Worm (Caenorhabditis elegans): ENCODE measurements around the gene fkh-7.

fkh-7 gene

DNA sequence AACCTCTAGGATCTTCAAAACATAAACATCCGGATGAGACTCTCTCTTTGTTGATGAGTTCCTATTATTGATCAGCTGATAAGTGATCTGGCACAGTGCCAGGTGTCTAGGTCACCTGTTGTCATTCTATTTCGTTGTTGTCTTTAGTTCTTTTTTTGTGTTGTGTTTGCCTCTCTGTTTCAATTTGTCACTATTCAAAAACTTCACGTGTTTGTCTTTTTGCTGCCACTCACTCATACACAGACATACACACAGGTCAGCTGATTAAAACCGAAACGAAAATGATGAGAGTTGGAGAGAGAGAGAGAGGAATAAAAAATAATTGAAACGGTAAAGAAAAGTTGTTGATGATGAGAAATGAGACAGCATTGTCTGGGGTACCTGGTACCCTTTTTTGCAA lies 6.7 kb downstream of the fkh-7 start (continued):
- TF ChIP-seq Y56A3A.18 (GFP tag; IDR thresholded peaks at IDR 0.05) (no peak), hsf-1 (GFP tag; IDR thresholded peaks at IDR 0.05) (0 out of 2 replicates have a peak, but pooled peaks have one; percentile 28), lin-35 (GFP tag; optimal IDR thresholded peaks at IDR 0.05) (peak in 1 of 3 experiments; percentile 2), ztf-3 (GFP tag; optimal IDR thresholded peaks at IDR 0.05) (peak; percentile 57), C06A6.2 (GFP tag; conservative IDR thresholded peaks at IDR 0.05) (peak; percentile 77), ekl-4 (GFP tag; IDR thresholded peaks at IDR 0.05) (0 out of 2 replicates have a peak, but pooled peaks have one; percentile 35), attf-3 (GFP tag; conservative IDR thresholded peaks at IDR 0.05) (no peak), ztf-22 (GFP tag; optimal IDR thresholded peaks at IDR 0.05) (peak; percentile 95), egl-44 (GFP tag; IDR thresholded peaks at IDR 0.05) (peak; percentile 84; the same call in 1 of the 2 replicates), egl-18 (GFP tag; IDR thresholded peaks at IDR 0.05) (no peak), atf-7 (tag; optimal IDR thresholded peaks at IDR 0.05) (peak; percentile 92), tbp1 (GFP tag; optimal IDR thresholded peaks at IDR 0.05) (peak; percentile 51), Y53F4B.3 (GFP tag; IDR thresholded peaks at IDR 0.05) (no peak), snpc-4 (GFP tag; optimal IDR thresholded peaks at IDR 0.05) (no peak), snpc-4 (tag; optimal IDR thresholded peaks at IDR 0.05) (peak in 3 of 4 experiments; percentile 24 to 52 (median 39)), nfyb-1 (GFP tag; IDR thresholded peaks at IDR 0.05) (peak; percentile 79), rpc-1 (optimal IDR thresholded peaks at IDR 0.05) (no peak), rpc-1 (tag; optimal IDR thresholded peaks at IDR 0.05) (no peak), madf-10 (tag; optimal IDR thresholded peaks at IDR 0.05) (peak; percentile 61), lin-26 (GFP tag; IDR thresholded peaks at IDR 0.05) (peak; percentile 67), nhr-90 (tag; optimal IDR thresholded peaks at IDR 0.05) (peak; percentile 72), mcd-1 (GFP tag; IDR thresholded peaks at IDR 0.05) (peak; percentile 41; the same call in 1 of the 2 replicates), nhr-80 (tag; optimal IDR thresholded peaks at IDR 0.05) (peak; percentile 94), ztf-28 (GFP tag; IDR thresholded peaks at IDR 0.05) (no peak), pha-4 (tag; optimal IDR thresholded peaks at IDR 0.05) (peak; percentile 87), lsl-1 (GFP tag; optimal IDR thresholded peaks at IDR 0.05) (no peak)

DNA sequence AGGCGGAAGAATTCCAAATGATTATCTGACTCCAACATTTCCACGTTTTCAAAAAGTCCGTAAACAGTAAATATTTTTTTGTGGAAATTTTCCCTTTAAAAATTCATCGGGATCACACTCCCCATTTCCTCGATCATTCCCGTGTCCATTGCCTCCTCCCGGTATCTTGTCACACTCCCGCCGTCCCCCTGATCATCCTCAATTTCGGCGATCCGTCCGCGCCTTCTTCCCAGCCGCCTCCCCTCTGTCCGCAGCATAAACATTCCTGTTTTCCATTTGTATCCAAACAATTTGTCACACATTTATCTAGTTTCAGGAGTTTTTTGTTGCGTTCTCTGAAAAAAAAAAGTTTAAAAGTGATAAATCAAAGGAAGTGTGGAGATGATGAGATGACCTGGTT lies 8.5 kb downstream of the fkh-7 start:
- TF ChIP-seq lir-1 (GFP tag; conservative IDR thresholded peaks at IDR 0.05) (0 out of 2 replicates have a peak, but pooled peaks have one; percentile 9), bed-1 (GFP tag; IDR thresholded peaks at IDR 0.05) (no peak), zfh-2 (GFP tag; conservative IDR thresholded peaks at IDR 0.05) (peak; percentile 72; the same call in 1 of the 2 replicates), hmg-1.2 (GFP tag; IDR thresholded peaks at IDR 0.05) (0 out of 2 replicates have a peak, but pooled peaks have one; percentile 6), chd-7 (tag; optimal IDR thresholded peaks at IDR 0.05) (no peak), nfyb-1 (GFP tag; IDR thresholded peaks at IDR 0.05) (no peak), let-526 (GFP tag; IDR thresholded peaks at IDR 0.05) (no peak), egl-44 (GFP tag; IDR thresholded peaks at IDR 0.05) (no peak)

DNA sequence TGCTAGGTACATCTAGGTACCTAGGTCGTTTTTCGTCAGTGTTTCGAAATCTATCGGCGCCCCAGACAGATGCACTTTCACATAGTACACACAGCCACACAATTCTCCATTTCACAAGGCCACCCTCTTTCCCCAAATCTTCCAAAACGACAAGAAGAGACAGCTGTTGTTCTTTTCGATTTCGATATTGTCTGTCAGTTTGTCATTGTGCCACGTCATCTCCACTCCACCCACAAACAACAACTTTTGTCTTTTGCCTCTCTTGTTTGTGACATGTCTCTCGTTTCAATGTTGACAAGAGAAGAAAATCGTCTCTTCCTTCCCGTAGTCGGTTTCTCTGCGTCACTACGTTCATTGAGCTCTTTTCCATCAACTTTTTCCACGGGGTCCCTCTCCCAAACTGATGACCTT lies 9.3 kb downstream of the fkh-7 start:
- TF ChIP-seq T26A5.8 (tag; optimal IDR thresholded peaks at IDR 0.05) (no peak), somi-1 (GFP tag; optimal IDR thresholded peaks at IDR 0.05) (peak; percentile 64), lin-40 (tag; optimal IDR thresholded peaks at IDR 0.05) (peak; percentile 42), K12H6.12 (tag; optimal IDR thresholded peaks at IDR 0.05) (peak; percentile 72), rpc-1 (optimal IDR thresholded peaks at IDR 0.05) (no peak), rpc-1 (tag; optimal IDR thresholded peaks at IDR 0.05) (no peak), K11D2.4 (GFP tag; IDR thresholded peaks at IDR 0.05) (peak; percentile 33; the same call in 1 of the 2 replicates), ccch-3 (GFP tag; optimal IDR thresholded peaks at IDR 0.05) (no peak), nfya-1 (tag; optimal IDR thresholded peaks at IDR 0.05; ENCODE audit: borderline replicate concordance, insufficient read depth) (no peak), cebp-1 (GFP tag; IDR thresholded peaks at IDR 0.05) (no peak), cebp-1 (tag; optimal IDR thresholded peaks at IDR 0.05) (peak; percentile 67), hlh-26 (GFP tag; conservative IDR thresholded peaks at IDR 0.05) (no peak), dox-1 (GFP tag; IDR thresholded peaks at IDR 0.05) (peak; percentile 20; the same call in 1 of the 2 replicates), tbp1 (GFP tag; optimal IDR thresholded peaks at IDR 0.05) (no peak), F33H1.4 (GFP tag; IDR thresholded peaks at IDR 0.05) (no peak), hlh-12 (tag; optimal IDR thresholded peaks at IDR 0.05) (no peak), zfh-2 (GFP tag; conservative IDR thresholded peaks at IDR 0.05) (peak; percentile 50; the same call in 1 of the 2 replicates), Y56A3A.18 (GFP tag; IDR thresholded peaks at IDR 0.05) (no peak), die-1 (tag; optimal IDR thresholded peaks at IDR 0.05) (no peak), rcor-1 (GFP tag; IDR thresholded peaks at IDR 0.05) (no peak), chd-7 (tag; optimal IDR thresholded peaks at IDR 0.05) (no peak), bed-1 (GFP tag; IDR thresholded peaks at IDR 0.05) (no peak)
